Worm (Caenorhabditis elegans): ENCODE data around the gene gei-3.

The gei-3 gene

ce11 chrX:12827741-12828408 is 14.4 kb upstream of the gei-3 start:
- TF ChIP-seq sem-4 (tag; optimal IDR thresholded peaks at IDR 0.05) (no peak), elt-3 (tag; optimal IDR thresholded peaks at IDR 0.05) (no peak), aly-2 (tag; optimal IDR thresholded peaks at IDR 0.05) (no peak), ZK546.5 (tag; optimal IDR thresholded peaks at IDR 0.05) (no peak), sma-3 (GFP tag; optimal IDR thresholded peaks at IDR 0.05) (no peak), nhr-12 (tag; optimal IDR thresholded peaks at IDR 0.05) (no peak), mab-5 (tag; optimal IDR thresholded peaks at IDR 0.05) (no peak), egl-27 (tag; optimal IDR thresholded peaks at IDR 0.05) (no peak), C34F6.9 (tag; optimal IDR thresholded peaks at IDR 0.05) (no peak), unc-55 (GFP tag; optimal IDR thresholded peaks at IDR 0.05) (no peak), ztf-1 (GFP tag; conservative IDR thresholded peaks at IDR 0.05) (no peak), lsy-2 (tag; optimal IDR thresholded peaks at IDR 0.05) (no peak), ztf-4 (tag; optimal IDR thresholded peaks at IDR 0.05) (no peak), nhr-77 (tag; optimal IDR thresholded peaks at IDR 0.05) (no peak), dmd-4 (tag; optimal IDR thresholded peaks at IDR 0.05) (no peak), lin-13 (GFP tag; optimal IDR thresholded peaks at IDR 0.05) (no peak)

DNA sequence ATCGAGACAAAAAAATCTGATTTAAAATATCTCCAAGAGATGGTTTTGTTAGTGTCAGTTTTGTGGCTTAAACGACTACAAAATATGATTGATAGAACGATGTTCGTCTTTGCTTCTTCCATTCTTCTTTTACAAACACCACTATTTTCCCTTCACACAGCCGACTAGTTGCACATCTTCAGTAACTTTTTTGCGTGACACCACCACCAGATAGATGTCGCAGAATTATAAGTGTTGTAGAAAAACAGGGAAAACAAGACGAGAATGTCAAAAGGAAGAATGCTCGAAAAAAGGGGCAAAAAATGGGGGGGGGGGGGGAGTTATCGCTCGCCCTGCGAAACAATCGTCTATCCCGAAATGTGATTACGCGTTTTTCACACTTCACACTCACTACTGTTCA is 13.3 kb upstream of the gei-3 start:
- TF ChIP-seq ztf-11 (tag; optimal IDR thresholded peaks at IDR 0.05) (no peak), elt-1 (tag; optimal IDR thresholded peaks at IDR 0.05) (no peak), ztf-1 (GFP tag; conservative IDR thresholded peaks at IDR 0.05) (no peak), lin-39 (tag; optimal IDR thresholded peaks at IDR 0.05) (no peak), skn-1 (tag; optimal IDR thresholded peaks at IDR 0.05) (no peak)

ce11 chrX:12825174-12825573 is 11.7 kb upstream of the gei-3 start:
- TF ChIP-seq peb-1 (tag; optimal IDR thresholded peaks at IDR 0.05): no peak
- TF ChIP-seq nhr-237 (tag; optimal IDR thresholded peaks at IDR 0.05): no peak
- no peak for TF ChIP-seq nhr-10 (tag; optimal IDR thresholded peaks at IDR 0.05)
- TF ChIP-seq sma-9 (GFP tag; optimal IDR thresholded peaks at IDR 0.05): no peak
- TF ChIP-seq sma-9 (tag; optimal IDR thresholded peaks at IDR 0.05): no peak
- no peak for TF ChIP-seq Y55F3AM.14 (GFP tag; optimal IDR thresholded peaks at IDR 0.05)
- no peak for TF ChIP-seq elt-3 (tag; optimal IDR thresholded peaks at IDR 0.05)
- TF ChIP-seq nhr-11 (tag; optimal IDR thresholded peaks at IDR 0.05): no peak

DNA sequence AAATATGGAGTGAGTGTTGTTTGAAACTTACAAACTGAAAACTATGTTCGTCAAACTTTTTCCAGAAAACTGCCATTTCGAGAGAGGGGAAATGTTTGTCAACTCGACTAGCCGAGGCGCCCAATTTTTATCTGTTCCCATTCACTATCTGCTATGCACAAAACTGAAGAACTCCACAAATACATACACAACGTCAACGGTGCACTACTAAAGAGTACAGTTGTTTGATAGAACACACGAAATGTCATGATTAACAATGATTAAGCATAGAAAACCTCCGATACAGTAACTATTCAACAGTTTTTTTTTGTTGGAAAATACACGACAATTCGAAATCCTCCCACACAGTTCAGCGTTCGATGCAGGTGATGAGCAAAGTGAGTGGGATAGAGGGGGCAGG is 6.1 kb upstream of the gei-3 start:
- TF ChIP-seq nhr-10 (tag; optimal IDR thresholded peaks at IDR 0.05) (no peak), nhr-12 (tag; optimal IDR thresholded peaks at IDR 0.05) (no peak), ceh-82 (tag; optimal IDR thresholded peaks at IDR 0.05) (no peak), sma-9 (GFP tag; optimal IDR thresholded peaks at IDR 0.05) (no peak), sma-9 (tag; optimal IDR thresholded peaks at IDR 0.05) (no peak), fos-1 (tag; optimal IDR thresholded peaks at IDR 0.05) (peak; percentile 7)

DNA sequence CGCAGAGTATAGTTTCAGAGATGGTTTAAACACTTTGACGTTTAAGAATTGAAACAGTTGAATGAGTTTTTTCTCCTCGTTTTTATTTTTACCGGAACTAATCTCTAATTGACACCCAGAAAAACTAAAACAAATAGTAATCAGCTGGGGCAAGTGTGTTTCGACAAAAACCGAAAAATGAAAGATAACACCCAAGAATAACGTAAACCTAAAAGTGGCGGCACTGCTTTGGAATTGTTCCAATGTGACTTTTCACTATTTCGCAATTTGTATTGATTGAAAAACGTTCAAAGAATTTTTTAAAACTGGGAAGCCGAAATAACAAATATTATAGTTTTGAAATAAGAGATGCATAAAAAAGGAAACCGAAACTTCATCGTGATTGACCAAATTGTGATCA is 5.3 kb upstream of the gei-3 start:
- TF ChIP-seq nhr-10 (tag; optimal IDR thresholded peaks at IDR 0.05) (no peak), ceh-82 (tag; optimal IDR thresholded peaks at IDR 0.05) (no peak), unc-62 (GFP tag; optimal IDR thresholded peaks at IDR 0.05) (no peak), peb-1 (tag; optimal IDR thresholded peaks at IDR 0.05) (no peak), unc-55 (GFP tag; optimal IDR thresholded peaks at IDR 0.05) (no peak), elt-1 (tag; optimal IDR thresholded peaks at IDR 0.05) (no peak), fos-1 (tag; optimal IDR thresholded peaks at IDR 0.05) (peak; percentile 15)

ce11 chrX:12815367-12815766 is 1.9 kb upstream of the gei-3 start:
- TF ChIP-seq sma-9 (GFP tag; optimal IDR thresholded peaks at IDR 0.05): no peak
- no peak for TF ChIP-seq sma-9 (tag; optimal IDR thresholded peaks at IDR 0.05)
- no peak for TF ChIP-seq ceh-82 (tag; optimal IDR thresholded peaks at IDR 0.05)
- TF ChIP-seq ceh-16 (tag; optimal IDR thresholded peaks at IDR 0.05): no peak
